Fruit fly (Drosophila melanogaster) Kc167 (cell line): ENCODE data around the gene Fntb.

Source experiments
- Myc ChIP-seq: fragments of >200 bp; optimal IDR thresholded peaks from 2 replicates; lab custom pipeline; 2017; ENCODE audit warnings: missing external identifiers
- Sin3A ChIP-seq: fragments of >200 bp; optimal IDR thresholded peaks from 2 replicates; lab custom pipeline; 2018; ENCODE audit warnings: missing external identifiers
- h ChIP-seq: fragments of >200 bp; optimal IDR thresholded peaks from 3 replicates; lab custom pipeline; 2018; ENCODE audit warnings: missing external identifiers
- insv ChIP-seq: fragments of >200 bp; optimal IDR thresholded peaks from 3 replicates; lab custom pipeline; 2018; ENCODE audit warnings: missing external identifiers
- psq ChIP-seq: fragments of >200 bp; optimal IDR thresholded peaks from 2 replicates; lab custom pipeline; 2017; ENCODE audit warnings: missing external identifiers
- ttk ChIP-seq: sonication (Bioruptor generic); optimal IDR thresholded peaks from 2 replicates; lab custom pipeline; 2017; ENCODE audit warnings: missing external identifiers

The Fntb gene

dm6 chr3R:16416508-16416907, 16.3 kb upstream of the Fntb start:
- TF ChIP-seq insv (lab: Kevin White, UChicago) (no peak), ttk (lab: Kevin White, UChicago) (no peak), Myc (lab: Kevin White, UChicago) (no peak), Sin3A (lab: Kevin White, UChicago) (no peak), h (lab: Kevin White, UChicago) (no peak), psq (no peak)

- TF ChIP-seq Sin3A (lab: Kevin White, UChicago) (no peak), h (lab: Kevin White, UChicago) (no peak), insv (lab: Kevin White, UChicago) (no peak), ttk (lab: Kevin White, UChicago) (no peak), psq (no peak), Myc (lab: Kevin White, UChicago) (no peak)
Measured at dm6 chr3R:16423323-16423722, 9.5 kb upstream of the Fntb start.

dm6 chr3R:16427520-16427919, 5.3 kb upstream of the Fntb start:
- TF ChIP-seq h (lab: Kevin White, UChicago) (no peak), Myc (lab: Kevin White, UChicago) (no peak), psq (no peak), ttk (lab: Kevin White, UChicago) (no peak), insv (lab: Kevin White, UChicago) (no peak), Sin3A (lab: Kevin White, UChicago) (no peak)

DNA sequence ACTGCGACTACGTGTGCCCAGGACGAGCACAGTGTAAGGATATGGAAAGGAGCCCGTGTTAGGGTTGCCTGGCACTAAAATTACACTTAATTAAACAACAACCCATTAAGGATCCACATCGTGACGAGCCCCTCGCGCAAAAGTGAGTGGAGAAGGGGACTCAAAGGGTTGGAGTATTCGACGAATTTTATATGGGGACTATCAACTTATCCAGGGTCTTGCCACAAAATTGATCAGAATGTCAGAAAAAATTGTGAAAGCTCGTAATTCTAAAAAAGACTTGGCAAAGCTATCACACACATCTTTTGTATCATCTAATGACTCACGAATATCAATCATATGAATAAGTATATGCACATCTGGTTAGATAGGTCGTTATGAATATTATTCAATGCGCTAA, 2.4 kb upstream of the Fntb start, which contains the start of gene CG31279:
Gene CG31279 (plus strand): TSS at position 301 of the 400 bp plus-strand sequence.
- TF ChIP-seq h (lab: Kevin White, UChicago) (no peak), insv (lab: Kevin White, UChicago) (no peak), Sin3A (lab: Kevin White, UChicago) (no peak)

dm6 chr3R:16431707-16432106, 1.1 kb upstream of the Fntb start:
- TF ChIP-seq ttk (lab: Kevin White, UChicago) (no peak), Sin3A (lab: Kevin White, UChicago) (no peak), Myc (lab: Kevin White, UChicago) (no peak), h (lab: Kevin White, UChicago) (no peak), insv (lab: Kevin White, UChicago) (no peak), psq (no peak)

DNA sequence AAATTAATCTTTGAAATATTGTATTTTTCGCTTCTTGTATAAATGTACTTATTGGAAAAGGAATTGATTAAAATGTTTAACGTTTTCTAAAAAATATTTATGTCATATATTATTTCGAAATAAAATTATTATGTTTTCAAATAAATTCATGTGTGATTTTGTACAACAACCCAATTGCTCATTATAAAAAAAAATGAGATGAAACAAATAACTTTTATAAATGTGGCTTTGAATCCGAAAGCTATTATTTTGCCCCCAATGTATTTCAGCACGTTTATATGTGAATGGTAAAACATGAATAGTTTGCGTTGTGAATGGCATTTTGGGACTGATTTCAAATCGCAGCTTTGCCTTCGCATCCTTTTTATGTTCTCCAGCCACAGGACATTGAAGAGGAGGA, 1.8 kb downstream of the Fntb start, which contains the start of gene CG14881:
Gene CG14881 (plus strand): TSS at position 301 of the 400 bp plus-strand sequence.
- no peak for TF ChIP-seq ttk (lab: Kevin White, UChicago)
- no peak for TF ChIP-seq Sin3A (lab: Kevin White, UChicago)
- no peak for TF ChIP-seq psq
- no peak for TF ChIP-seq h (lab: Kevin White, UChicago)

- TF ChIP-seq h (lab: Kevin White, UChicago) (no peak), insv (lab: Kevin White, UChicago) (no peak), Sin3A (lab: Kevin White, UChicago) (no peak), Myc (lab: Kevin White, UChicago) (no peak), ttk (lab: Kevin White, UChicago) (no peak), psq (no peak)
Measured at dm6 chr3R:16436374-16437037, 3.7 kb downstream of the Fntb start, which contains the start of gene mRpS33. TSS of gene mRpS33 (minus strand) at chr3R:16436597.

- TF ChIP-seq Sin3A (lab: Kevin White, UChicago) (no peak), ttk (lab: Kevin White, UChicago) (no peak)
Measured at dm6 chr3R:16441367-16441923, 8.6 kb downstream of the Fntb start, which contains the start of gene ema. TSS of gene ema (minus strand) at chr3R:16441661.

DNA sequence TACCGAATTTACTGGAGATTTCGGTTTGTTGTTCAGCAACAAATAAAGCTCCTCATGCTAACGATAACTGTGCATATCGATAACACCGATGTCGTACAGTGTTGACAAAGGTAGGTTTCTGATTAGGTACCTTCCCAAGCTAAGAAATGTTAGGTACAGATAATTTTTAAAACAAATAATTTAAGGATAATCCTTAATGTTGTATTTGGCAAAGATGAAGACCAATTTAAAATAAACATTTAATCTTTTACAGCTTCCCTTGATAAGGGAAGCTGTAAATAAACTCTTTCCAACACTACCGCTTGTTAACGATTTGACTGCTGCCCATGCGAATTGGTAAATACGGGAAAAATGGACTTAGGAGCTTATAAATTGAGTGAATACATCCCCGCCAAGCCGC, 10.1 kb downstream of the Fntb start, which contains the start of the genes Ttc1 and CG14882:
Gene Ttc1 (minus strand): TSS at position 71 of the 400 bp plus-strand sequence.
Gene CG14882 (plus strand): TSS at position 271 of the 400 bp plus-strand sequence.
- no peak for TF ChIP-seq insv (lab: Kevin White, UChicago)
- TF ChIP-seq Myc (lab: Kevin White, UChicago): no peak
- TF ChIP-seq ttk (lab: Kevin White, UChicago): no peak
- no peak for TF ChIP-seq h (lab: Kevin White, UChicago)
- no peak for TF ChIP-seq psq
- TF ChIP-seq Sin3A (lab: Kevin White, UChicago): no peak

dm6 chr3R:16446836-16447235, 14.0 kb downstream of the Fntb start:
- TF ChIP-seq Myc (lab: Kevin White, UChicago): no peak
- TF ChIP-seq psq: no peak
- TF ChIP-seq ttk (lab: Kevin White, UChicago): no peak
- no peak for TF ChIP-seq insv (lab: Kevin White, UChicago)
- no peak for TF ChIP-seq Sin3A (lab: Kevin White, UChicago)
- TF ChIP-seq h (lab: Kevin White, UChicago): no peak

DNA sequence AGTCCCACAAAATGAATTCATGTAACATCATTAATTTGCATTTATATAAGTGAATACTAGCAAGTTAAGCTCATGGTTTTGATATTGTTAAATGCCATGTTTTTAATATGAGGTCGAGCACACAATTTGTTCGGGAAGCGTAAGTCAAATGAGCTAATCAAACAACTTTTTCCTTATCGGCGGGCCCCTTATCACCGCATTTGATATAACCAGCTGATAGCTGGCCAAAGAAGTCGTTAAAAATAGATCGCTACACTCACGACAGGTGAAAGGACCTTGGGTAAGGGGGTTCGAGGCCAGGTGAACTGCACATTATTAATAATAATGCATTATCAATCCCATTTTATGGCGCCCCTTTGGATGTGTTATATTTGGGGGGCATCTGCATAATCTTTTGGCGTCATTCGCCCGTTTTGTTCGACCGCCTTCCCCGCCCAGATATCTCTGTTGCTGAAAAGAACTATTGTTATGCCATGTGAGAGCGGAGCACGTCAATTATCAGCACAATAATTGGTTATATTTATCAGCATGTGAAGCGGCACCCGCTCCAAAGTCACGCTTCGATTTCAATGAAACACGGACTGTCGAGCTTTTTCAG, 14.7 kb downstream of the Fntb start:
- no peak for TF ChIP-seq Myc (lab: Kevin White, UChicago)
- no peak for TF ChIP-seq h (lab: Kevin White, UChicago)
- TF ChIP-seq Sin3A (lab: Kevin White, UChicago): no peak
- TF ChIP-seq psq: no peak
- TF ChIP-seq insv (lab: Kevin White, UChicago): no peak
- no peak for TF ChIP-seq ttk (lab: Kevin White, UChicago)
